Worm (Caenorhabditis elegans): ENCODE results near the gene C09G5.7.

The C09G5.7 gene

DNA sequence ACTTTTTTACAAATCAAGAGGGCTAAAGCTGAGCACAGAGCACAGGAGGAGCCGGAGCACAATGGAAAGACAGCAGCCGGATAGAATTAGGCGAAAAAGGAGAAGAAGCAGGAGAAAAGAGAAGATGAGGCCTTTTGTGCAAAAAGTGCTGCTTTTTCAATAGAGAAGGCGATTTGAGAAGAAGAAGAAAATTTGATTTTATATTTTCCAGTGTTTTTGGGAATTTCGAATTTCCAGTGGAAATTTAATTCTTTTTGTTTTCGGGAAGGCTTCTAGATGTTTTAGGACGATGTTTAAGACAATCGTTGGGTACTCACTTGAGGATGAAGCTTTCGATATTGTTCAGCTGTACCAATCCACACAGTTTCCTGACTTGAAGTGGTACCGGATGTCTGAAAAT lies 39.0 kb downstream of the C09G5.7 start:
- TF ChIP-seq F37B4.10 (GFP tag; IDR thresholded peaks at IDR 0.05), result no peak
- TF ChIP-seq madf-3 (GFP tag; IDR thresholded peaks at IDR 0.05), result no peak
- no peak for TF ChIP-seq athp-1 (tag; optimal IDR thresholded peaks at IDR 0.05)
- TF ChIP-seq chd-7 (tag; optimal IDR thresholded peaks at IDR 0.05), result no peak

DNA sequence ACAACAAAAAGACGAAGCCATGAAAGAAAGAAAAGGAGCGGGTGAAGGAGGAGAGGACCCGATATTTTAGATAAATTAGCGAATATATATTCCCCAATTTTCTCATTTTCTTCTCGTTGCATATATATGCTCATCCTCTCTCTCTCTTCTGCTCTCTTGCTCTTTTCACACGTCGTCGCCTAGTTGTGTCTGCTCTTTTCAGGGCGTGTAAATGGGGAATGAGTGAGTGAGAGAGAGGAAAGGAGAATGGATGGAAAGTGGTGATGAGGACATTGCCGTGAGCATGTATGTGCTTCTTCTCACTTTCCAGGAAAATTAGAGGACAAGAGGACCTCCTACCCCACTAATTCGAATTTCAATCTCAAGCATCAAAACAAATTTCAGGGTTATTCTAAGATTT lies 40.8 kb downstream of the C09G5.7 start:
- TF ChIP-seq hsf-1 (GFP tag; IDR thresholded peaks at IDR 0.05) (no peak), ztf-6 (GFP tag; IDR thresholded peaks at IDR 0.05) (no peak), snpc-1.3 (tag; optimal IDR thresholded peaks at IDR 0.05; ENCODE audit: insufficient read depth) (no peak)

DNA sequence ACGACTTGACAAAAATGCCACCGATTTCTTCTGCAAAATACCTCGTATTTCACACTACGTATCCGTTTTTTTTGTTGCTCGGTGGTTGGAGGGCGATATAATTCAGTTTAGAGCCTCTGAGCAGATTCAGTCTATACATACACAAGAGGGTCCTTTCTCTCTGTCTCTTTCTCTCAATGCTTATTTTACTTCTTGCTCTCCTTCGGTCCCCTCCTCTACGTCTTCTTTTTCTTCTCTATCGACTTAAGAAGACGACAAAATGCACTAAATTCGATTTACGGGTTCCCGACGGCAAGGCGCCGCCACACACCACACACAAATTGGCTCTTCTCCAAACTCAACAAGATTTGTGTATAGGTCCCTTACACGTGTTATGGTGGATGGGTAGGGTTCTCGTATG lies 44.3 kb downstream of the C09G5.7 start:
- TF ChIP-seq nfyb-1 (GFP tag; IDR thresholded peaks at IDR 0.05), result no peak
- TF ChIP-seq egrh-3 (GFP tag; IDR thresholded peaks at IDR 0.05), result no peak
- 0 out of 2 replicates have a peak, but pooled peaks have one; percentile 29 for TF ChIP-seq cebp-2 (GFP tag; IDR thresholded peaks at IDR 0.05)
- no peak for TF ChIP-seq lsl-1 (GFP tag; optimal IDR thresholded peaks at IDR 0.05)

DNA sequence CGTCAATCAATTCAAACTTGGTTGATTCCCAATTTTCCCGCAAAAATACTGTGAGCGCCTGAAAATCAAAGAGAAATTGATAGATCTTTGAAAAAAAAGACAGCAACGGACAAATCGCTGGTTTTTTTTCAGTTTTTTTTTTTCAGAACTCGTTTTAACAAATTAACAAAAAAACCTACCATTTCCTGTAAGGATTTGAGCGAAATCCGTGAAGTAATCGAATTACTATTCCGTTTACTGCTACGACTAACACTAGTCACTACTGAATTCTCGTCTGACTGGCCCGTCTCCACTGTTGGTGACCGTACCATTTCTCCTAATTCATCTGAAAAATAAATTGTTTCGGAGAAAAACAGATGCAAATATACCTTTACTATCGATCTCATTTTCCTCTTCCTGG lies 44.7 kb downstream of the C09G5.7 start:
- TF ChIP-seq ceh-91 (GFP tag; IDR thresholded peaks at IDR 0.05) (no peak), xnd-1 (tag; optimal IDR thresholded peaks at IDR 0.05) (no peak), mxl-1 (tag; optimal IDR thresholded peaks at IDR 0.05) (no peak), mes-4 (tag; optimal IDR thresholded peaks at IDR 0.05) (no peak), efl-1 (GFP tag; optimal IDR thresholded peaks at IDR 0.05) (no peak), tbp1 (GFP tag; optimal IDR thresholded peaks at IDR 0.05) (no peak), lsy-27 (tag; optimal IDR thresholded peaks at IDR 0.05; ENCODE audit: borderline replicate concordance, insufficient read depth) (no peak), ztf-26 (tag; optimal IDR thresholded peaks at IDR 0.05) (no peak), somi-1 (GFP tag; optimal IDR thresholded peaks at IDR 0.05) (no peak), aptf-2 (GFP tag; conservative IDR thresholded peaks at IDR 0.05) (no peak), ztf-18 (tag; optimal IDR thresholded peaks at IDR 0.05) (no peak), F57C9.4 (tag; optimal IDR thresholded peaks at IDR 0.05) (no peak), madf-8 (GFP tag; conservative IDR thresholded peaks at IDR 0.05) (no peak), ztf-3 (GFP tag; optimal IDR thresholded peaks at IDR 0.05) (no peak), chd-7 (tag; optimal IDR thresholded peaks at IDR 0.05) (no peak), madf-10 (tag; optimal IDR thresholded peaks at IDR 0.05) (no peak), bed-1 (GFP tag; IDR thresholded peaks at IDR 0.05) (no peak), F22D6.2 (tag; optimal IDR thresholded peaks at IDR 0.05) (no peak), F33H1.4 (GFP tag; IDR thresholded peaks at IDR 0.05) (no peak)

DNA sequence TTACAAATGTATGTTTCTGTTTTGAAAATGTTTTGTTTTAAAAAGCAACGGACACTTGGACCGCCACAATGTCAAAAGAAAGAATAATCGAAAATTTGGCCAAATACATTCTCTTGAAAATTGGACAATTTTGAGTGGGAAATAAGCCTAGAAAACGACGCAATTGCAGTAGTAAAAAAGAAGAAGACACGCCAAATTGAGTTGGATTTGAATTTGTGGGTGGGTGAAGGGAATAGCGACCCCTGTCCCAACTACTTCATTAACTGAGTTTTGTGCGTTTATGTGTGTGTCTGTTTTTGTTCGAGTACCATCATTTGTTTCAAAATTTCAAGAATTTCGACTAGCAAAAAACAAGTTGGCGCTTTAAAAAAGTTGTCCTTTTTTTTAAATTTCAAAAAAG lies 46.1 kb downstream of the C09G5.7 start:
- no peak for TF ChIP-seq attf-3 (GFP tag; conservative IDR thresholded peaks at IDR 0.05)
- no peak for TF ChIP-seq Y95B8A.8 (GFP tag; IDR thresholded peaks at IDR 0.05)
- TF ChIP-seq athp-1 (tag; optimal IDR thresholded peaks at IDR 0.05), result no peak
- TF ChIP-seq lsy-27 (tag; optimal IDR thresholded peaks at IDR 0.05; ENCODE audit: borderline replicate concordance, insufficient read depth), result no peak
- TF ChIP-seq F22D6.2 (tag; optimal IDR thresholded peaks at IDR 0.05), result no peak
- no peak for TF ChIP-seq madf-8 (GFP tag; conservative IDR thresholded peaks at IDR 0.05)
- TF ChIP-seq lin-40 (tag; optimal IDR thresholded peaks at IDR 0.05), result no peak
- TF ChIP-seq cebp-1 (GFP tag; IDR thresholded peaks at IDR 0.05), result no peak
- TF ChIP-seq cebp-1 (tag; optimal IDR thresholded peaks at IDR 0.05), result no peak
- no peak for TF ChIP-seq F57A8.1 (GFP tag; optimal IDR thresholded peaks at IDR 0.05)
- no peak for TF ChIP-seq dox-1 (GFP tag; IDR thresholded peaks at IDR 0.05)
- TF ChIP-seq madf-3 (GFP tag; IDR thresholded peaks at IDR 0.05), result no peak
- no peak for TF ChIP-seq nhr-27 (tag; optimal IDR thresholded peaks at IDR 0.05)
- no peak for TF ChIP-seq tbp1 (GFP tag; optimal IDR thresholded peaks at IDR 0.05)
- no peak for TF ChIP-seq lin-26 (GFP tag; IDR thresholded peaks at IDR 0.05)
- no peak for TF ChIP-seq nfya-2 (GFP tag; IDR thresholded peaks at IDR 0.05)
- no peak for TF ChIP-seq egl-44 (GFP tag; IDR thresholded peaks at IDR 0.05)
- TF ChIP-seq akir-1 (GFP tag; optimal IDR thresholded peaks at IDR 0.05), result no peak
- TF ChIP-seq Y56A3A.18 (GFP tag; IDR thresholded peaks at IDR 0.05), result no peak
- no peak for TF ChIP-seq ztf-26 (tag; optimal IDR thresholded peaks at IDR 0.05)
